Fruit fly (Drosophila melanogaster) whole organism, wandering third instar larva: ENCODE measurements around the gene Cisd2.
A peak's percentile ranks its signal among the peaks of the same experiment; 100 is the strongest.

Experiments used
- Abd-B ChIP-seq: fragments of >200 bp; optimal IDR thresholded peaks from 2 replicates; lab custom pipeline; 2017; ENCODE audit warnings: missing biosample characterization, missing genetic modification characterization
- CG32264 ChIP-seq: fragments of 200-800 bp; sonication (Bioruptor generic); optimal IDR thresholded peaks from 2 replicates; lab custom pipeline; 2016; ENCODE audit warnings: missing biosample characterization, missing genetic modification characterization
- CG9705 ChIP-seq: fragments of 200-800 bp; sonication (Bioruptor generic); optimal IDR thresholded peaks from 2 replicates; lab custom pipeline; 2018; ENCODE audit warnings: missing biosample characterization, mild to moderate bottlenecking, missing genetic modification characterization
- CrebA ChIP-seq: fragments of 200-800 bp; sonication (Bioruptor generic); optimal IDR thresholded peaks from 2 replicates; lab custom pipeline; 2016; ENCODE audit warnings: missing biosample characterization, mild to moderate bottlenecking, missing genetic modification characterization, borderline replicate concordance
- Dfd ChIP-seq: fragments of >200 bp; optimal IDR thresholded peaks from 2 replicates; lab custom pipeline; 2017; ENCODE audit warnings: missing biosample characterization, missing genetic modification characterization
- Dif ChIP-seq: fragments of 200-275, 200-300 bp; sonication (Bioruptor generic); optimal IDR thresholded peaks from 2 replicates; lab custom pipeline; 2018; ENCODE audit warnings: missing biosample characterization, missing genetic modification characterization; ENCODE audit not compliant: partially characterized antibody
- GATAd ChIP-seq: sonication (Bioruptor generic); optimal IDR thresholded peaks from 2 replicates; lab custom pipeline; 2016; ENCODE audit warnings: missing biosample characterization, missing genetic modification characterization
- HLH106 ChIP-seq: fragments of 200-800 bp; optimal IDR thresholded peaks from 3 replicates; lab custom pipeline; 2019; ENCODE audit warnings: missing biosample characterization, mild to moderate bottlenecking, missing genetic modification characterization, moderate library complexity
- Hnf4 ChIP-seq: fragments of 200-800 bp; sonication (Bioruptor generic); optimal IDR thresholded peaks from 2 replicates; lab custom pipeline; 2016; ENCODE audit warnings: missing biosample characterization, mild to moderate bottlenecking, missing genetic modification characterization
- Hr78 ChIP-seq: fragments of >200 bp; optimal IDR thresholded peaks from 2 replicates; lab custom pipeline; 2017; ENCODE audit warnings: missing biosample characterization, missing genetic modification characterization
- Hr83 ChIP-seq: fragments of 200-300 bp; sonication (Bioruptor generic); optimal IDR thresholded peaks from 2 replicates; lab custom pipeline; 2016; ENCODE audit warnings: missing biosample characterization, mild to moderate bottlenecking, missing genetic modification characterization, moderate library complexity; ENCODE audit not compliant: poor library complexity, severe bottlenecking
- Jra ChIP-seq: sonication (Bioruptor generic); optimal IDR thresholded peaks from 2 replicates; lab custom pipeline; 2016; ENCODE audit warnings: missing biosample characterization, missing genetic modification characterization
- Mio ChIP-seq: sonication (Bioruptor generic); optimal IDR thresholded peaks from 2 replicates; lab custom pipeline; 2016; ENCODE audit warnings: missing biosample characterization, missing genetic modification characterization
- Myc ChIP-seq: fragments of >200 bp; optimal IDR thresholded peaks from 2 replicates; lab custom pipeline; 2017
- N ChIP-seq: fragments of >200 bp; optimal IDR thresholded peaks from 2 replicates; lab custom pipeline; 2018; ENCODE audit warnings: missing biosample characterization, missing external identifiers, missing genetic modification characterization
- OdsH ChIP-seq: fragments of 200-800 bp; sonication (Bioruptor generic); optimal IDR thresholded peaks from 2 replicates; lab custom pipeline; 2016; ENCODE audit warnings: missing biosample characterization, mild to moderate bottlenecking, missing genetic modification characterization
- Rel ChIP-seq, 2 experiments: fragments of 200-800 bp; sonication (Bioruptor generic) in 1 of 2; optimal IDR thresholded peaks; 2 replicates in 1 of 2; 3 replicates in 1 of 2; lab custom pipeline; 2016 to 2019; ENCODE audit warnings: mild to moderate bottlenecking in 2 of 2, missing biosample characterization in 2 of 2, missing genetic modification characterization in 2 of 2, moderate library complexity in 1 of 2
- Sp1 ChIP-seq: fragments of 200-800 bp; sonication (Bioruptor generic); optimal IDR thresholded peaks from 3 replicates; lab custom pipeline; 2019; ENCODE audit warnings: missing biosample characterization, mild to moderate bottlenecking, missing genetic modification characterization, moderate library complexity
- Vsx2 ChIP-seq: fragments of 200-300, 225-300 bp; sonication (Bioruptor generic); optimal IDR thresholded peaks from 2 replicates; lab custom pipeline; 2018; ENCODE audit warnings: missing biosample characterization, missing genetic modification characterization; ENCODE audit not compliant: partially characterized antibody
- br ChIP-seq: fragments of 200-800 bp; sonication (Bioruptor generic); optimal IDR thresholded peaks from 2 replicates; lab custom pipeline; 2016; ENCODE audit warnings: missing biosample characterization, missing genetic modification characterization
- brk ChIP-seq: fragments of 200-800 bp; sonication (Bioruptor generic); optimal IDR thresholded peaks from 2 replicates; lab custom pipeline; 2016; ENCODE audit warnings: missing biosample characterization, mild to moderate bottlenecking, missing genetic modification characterization
- dl ChIP-seq, 2 experiments: fragments of 175-275, 200-275 bp in 1 of 2; fragments of 200-275 bp in 1 of 2; sonication (Bioruptor generic); optimal IDR thresholded peaks; lab custom pipeline; 2018; ENCODE audit warnings: mild to moderate bottlenecking in 2 of 2, missing biosample characterization in 2 of 2, missing genetic modification characterization in 2 of 2, moderate library complexity in 2 of 2; ENCODE audit not compliant: partially characterized antibody in 2 of 2, insufficient read depth in 1 of 2
- dmrt93B ChIP-seq: fragments of 200-800 bp; sonication (Bioruptor generic); optimal IDR thresholded peaks from 2 replicates; lab custom pipeline; 2018; ENCODE audit warnings: missing biosample characterization, mild to moderate bottlenecking, missing genetic modification characterization
- dsf ChIP-seq: sonication (Bioruptor generic); optimal IDR thresholded peaks from 2 replicates; lab custom pipeline; 2016; ENCODE audit warnings: missing biosample characterization, missing genetic modification characterization, borderline replicate concordance
- ey ChIP-seq: fragments of 200-800 bp; sonication (Bioruptor generic); optimal IDR thresholded peaks from 2 replicates; lab custom pipeline; 2016; ENCODE audit warnings: missing biosample characterization, missing genetic modification characterization
- foxo ChIP-seq, 2 experiments: fragments of 200-800 bp; sonication (Bioruptor generic); optimal IDR thresholded peaks; 2 replicates in 1 of 2; 3 replicates in 1 of 2; lab custom pipeline; 2016 to 2017; ENCODE audit warnings: missing biosample characterization in 2 of 2, missing genetic modification characterization in 2 of 2
- fru ChIP-seq: fragments of 200-800 bp; sonication (Bioruptor generic); optimal IDR thresholded peaks from 3 replicates; lab custom pipeline; 2016; ENCODE audit warnings: missing biosample characterization, mild to moderate bottlenecking, missing genetic modification characterization
- h ChIP-seq: fragments of 200-800 bp; sonication (Bioruptor generic); optimal IDR thresholded peaks from 3 replicates; lab custom pipeline; 2016; ENCODE audit warnings: missing biosample characterization, mild to moderate bottlenecking, missing genetic modification characterization
- jim ChIP-seq: fragments of 175-275, 200-325 bp; sonication (Bioruptor generic); optimal IDR thresholded peaks from 2 replicates; lab custom pipeline; 2016; ENCODE audit warnings: missing biosample characterization, mild to moderate bottlenecking, missing genetic modification characterization
- lola ChIP-seq: fragments of >200 bp; optimal IDR thresholded peaks from 2 replicates; lab custom pipeline; 2017; ENCODE audit warnings: missing biosample characterization, missing genetic modification characterization
- pan ChIP-seq: fragments of >200 bp; optimal IDR thresholded peaks from 2 replicates; lab custom pipeline; 2017
- psq ChIP-seq: fragments of 200-800 bp; sonication (Bioruptor generic); optimal IDR thresholded peaks from 3 replicates; lab custom pipeline; 2017; ENCODE audit warnings: missing biosample characterization, mild to moderate bottlenecking, missing genetic modification characterization, moderate library complexity
- rgr ChIP-seq: fragments of 200-800 bp; sonication (Bioruptor generic); optimal IDR thresholded peaks from 3 replicates; lab custom pipeline; 2016; ENCODE audit warnings: missing biosample characterization, mild to moderate bottlenecking, missing genetic modification characterization
- sage ChIP-seq: fragments of 200-800 bp; sonication (Bioruptor generic); optimal IDR thresholded peaks from 2 replicates; lab custom pipeline; 2016; ENCODE audit warnings: missing biosample characterization, mild to moderate bottlenecking, missing genetic modification characterization
- sv ChIP-seq: fragments of 200-800 bp; sonication (Bioruptor generic); optimal IDR thresholded peaks from 3 replicates; lab custom pipeline; 2016; ENCODE audit warnings: missing biosample characterization, missing genetic modification characterization
- tai ChIP-seq: sonication (Bioruptor generic); optimal IDR thresholded peaks from 2 replicates; lab custom pipeline; 2016; ENCODE audit warnings: missing biosample characterization, missing genetic modification characterization
- usp ChIP-seq: fragments of >200 bp; optimal IDR thresholded peaks from 2 replicates; lab custom pipeline; 2017; ENCODE audit warnings: missing biosample characterization, missing genetic modification characterization
- woc ChIP-seq: sonication (Bioruptor generic); optimal IDR thresholded peaks from 2 replicates; lab custom pipeline; 2016; ENCODE audit warnings: missing biosample characterization, mild to moderate bottlenecking, missing genetic modification characterization

The Cisd2 gene

dm6 chr3R:29214262-29214661 is 9.0 kb downstream of the Cisd2 start:
- peak; percentile 100 for TF ChIP-seq fru (GFP tag; lab: Kevin White, UChicago)
- TF ChIP-seq Dfd (GFP tag; lab: Kevin White, UChicago): no peak
- TF ChIP-seq h (GFP tag; lab: Kevin White, UChicago): peak; percentile 100
- peak; percentile 100 for TF ChIP-seq Rel (GFP tag; optimal IDR thresholded peaks at IDR 0.05; lab: Kevin White, UChicago)
- peak; percentile 98 for TF ChIP-seq Rel (tag; optimal IDR thresholded peaks at IDR 0.05; lab: Kevin White, UChicago)
- TF ChIP-seq dl (GFP tag; optimal IDR thresholded peaks at IDR 0.05; lab: Kevin White, UChicago; ENCODE audit: insufficient read depth in 1 of 2, partially characterized antibody in 2 of 2): no peak
- peak; percentile 97 for TF ChIP-seq Mio (GFP tag; lab: Kevin White, UChicago)
- peak; percentile 87 for TF ChIP-seq jim
- peak; percentile 100 for TF ChIP-seq Hnf4
- TF ChIP-seq OdsH (GFP tag; lab: Kevin White, UChicago): peak; percentile 100
- peak; percentile 99 for TF ChIP-seq sv (GFP tag; lab: Kevin White, UChicago)
- no peak for TF ChIP-seq Myc (lab: Kevin White, UChicago)
- TF ChIP-seq psq (GFP tag; lab: Kevin White, UChicago): peak; percentile 99
- TF ChIP-seq lola (GFP tag; lab: Kevin White, UChicago): no peak
- peak; percentile 100 for TF ChIP-seq Sp1 (GFP tag; lab: Kevin White, UChicago)
- TF ChIP-seq Dif (GFP tag; lab: Kevin White, UChicago): no peak
- TF ChIP-seq Abd-B: no peak
- peak; percentile 99 for TF ChIP-seq dmrt93B
- no peak for TF ChIP-seq Vsx2
- TF ChIP-seq CG9705 (GFP tag; lab: Kevin White, UChicago): peak; percentile 100
- TF ChIP-seq rgr (GFP tag; lab: Kevin White, UChicago): peak; percentile 100
- peak; percentile 100 for TF ChIP-seq ey (GFP tag; lab: Kevin White, UChicago)
- no peak for TF ChIP-seq tai (GFP tag; lab: Kevin White, UChicago)
- TF ChIP-seq CrebA (GFP tag; lab: Kevin White, UChicago): peak; percentile 99
- peak; percentile 99 for TF ChIP-seq Hr83
- peak; percentile 100 for TF ChIP-seq br
- TF ChIP-seq sage (GFP tag; lab: Kevin White, UChicago): peak; percentile 99
- peak; percentile 45 for TF ChIP-seq N (GFP tag; lab: Kevin White, UChicago)
- peak; percentile 99 to 100 for TF ChIP-seq foxo (GFP tag; optimal IDR thresholded peaks at IDR 0.05; lab: Kevin White, UChicago)
- peak; percentile 99 for TF ChIP-seq CG32264 (GFP tag; lab: Kevin White, UChicago)
- TF ChIP-seq Hr78 (GFP tag; lab: Kevin White, UChicago): no peak
- TF ChIP-seq dsf (GFP tag; lab: Kevin White, UChicago): peak; percentile 97
- TF ChIP-seq HLH106 (tag; lab: Kevin White, UChicago): peak; percentile 100
- peak; percentile 99 for TF ChIP-seq GATAd (GFP tag; lab: Kevin White, UChicago)
- peak; percentile 98 for TF ChIP-seq brk (GFP tag; lab: Kevin White, UChicago)
- TF ChIP-seq pan: no peak
- no peak for TF ChIP-seq usp
- peak; percentile 99 for TF ChIP-seq Jra
- TF ChIP-seq woc: peak; percentile 99

dm6 chr3R:29213416-29213815 is 9.8 kb downstream of the Cisd2 start:
- TF ChIP-seq N (GFP tag; lab: Kevin White, UChicago) (no peak), dmrt93B (no peak), Dif (GFP tag; lab: Kevin White, UChicago) (no peak), GATAd (GFP tag; lab: Kevin White, UChicago) (no peak), Rel (GFP tag; optimal IDR thresholded peaks at IDR 0.05; lab: Kevin White, UChicago) (no peak), Rel (tag; optimal IDR thresholded peaks at IDR 0.05; lab: Kevin White, UChicago) (no peak), CrebA (GFP tag; lab: Kevin White, UChicago) (no peak), h (GFP tag; lab: Kevin White, UChicago) (no peak), jim (no peak), sage (GFP tag; lab: Kevin White, UChicago) (no peak), sv (GFP tag; lab: Kevin White, UChicago) (no peak), woc (no peak), dsf (GFP tag; lab: Kevin White, UChicago) (no peak), rgr (GFP tag; lab: Kevin White, UChicago) (no peak)
